Fruit fly (Drosophila melanogaster): ENCODE results near the gene 140up.

DNA sequence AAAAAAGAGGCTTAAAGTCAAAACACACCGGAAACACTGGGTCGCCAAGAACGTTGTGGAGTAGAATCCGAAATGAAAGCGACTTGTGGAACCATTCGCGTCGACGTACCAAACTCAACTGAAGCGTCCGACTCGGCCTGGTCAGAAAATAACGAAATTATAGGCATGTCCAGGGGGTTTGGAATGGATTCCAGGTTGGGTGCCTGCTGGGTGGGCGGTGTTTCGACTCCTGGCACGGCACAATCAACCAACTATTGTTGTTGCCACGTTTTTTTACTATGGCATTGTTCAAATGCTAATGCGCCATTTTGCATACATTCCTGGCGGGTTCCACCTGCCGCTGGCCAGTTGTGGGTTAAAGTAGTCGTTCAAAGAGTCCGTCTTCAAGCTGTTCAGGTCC is 7.0 kb downstream of the 140up start, which contains the start of gene Kif19A:
- TF ChIP-seq Crg-1 (GFP tag; optimal IDR thresholded peaks at IDR 0.05) (no peak), CG12768 (GFP tag; optimal IDR thresholded peaks at IDR 0.05) (no peak), Hr96 (GFP tag; optimal IDR thresholded peaks at IDR 0.05) (no peak), kay (GFP tag; ENCODE audit: borderline replicate concordance) (no peak), toe (GFP tag; optimal IDR thresholded peaks at IDR 0.05) (no peak), ovo (GFP tag; optimal IDR thresholded peaks at IDR 0.05) (no peak), bab1 (GFP tag; optimal IDR thresholded peaks at IDR 0.05) (no peak), cnc (optimal IDR thresholded peaks at IDR 0.05) (no peak), cic (GFP tag; optimal IDR thresholded peaks at IDR 0.05) (no peak), CG11617 (GFP tag; optimal IDR thresholded peaks at IDR 0.05) (no peak), Clk (GFP tag; optimal IDR thresholded peaks at IDR 0.05) (no peak), CG1620 (GFP tag; optimal IDR thresholded peaks at IDR 0.05) (no peak), CG14711 (tag; optimal IDR thresholded peaks at IDR 0.05) (no peak)

Data from whole organism, adult.